Fruit fly (Drosophila melanogaster) whole organism, wandering third instar larva: ENCODE results near the gene side-III.

ENCODE experiments used
- Dfd ChIP-seq: fragments of >200 bp; optimal IDR thresholded peaks from 2 replicates; lab custom pipeline; 2017; ENCODE audit warnings: missing biosample characterization, missing genetic modification characterization
- N ChIP-seq: fragments of >200 bp; optimal IDR thresholded peaks from 2 replicates; lab custom pipeline; 2018; ENCODE audit warnings: missing biosample characterization, missing external identifiers, missing genetic modification characterization

DNA sequence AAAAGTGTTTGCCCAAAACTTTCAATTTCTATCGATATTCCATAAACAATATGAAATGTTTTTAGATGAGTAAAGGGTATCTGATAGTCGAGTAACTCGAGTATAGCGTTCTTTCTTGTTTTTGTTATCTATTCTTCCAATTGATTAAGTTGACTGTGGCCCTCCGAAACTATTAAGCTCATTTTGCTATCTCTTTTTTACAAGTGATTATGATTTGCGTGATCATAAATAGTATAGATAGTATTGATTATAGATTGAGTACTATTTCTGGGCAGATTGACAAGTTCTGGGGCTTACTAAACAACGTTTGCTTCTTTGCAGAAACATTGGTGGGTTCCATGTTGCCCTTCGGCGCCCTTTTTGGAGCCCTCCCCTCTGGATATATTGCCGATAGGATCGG is 122.8 kb downstream of the side-III start:
- TF ChIP-seq N (no peak), Dfd (GFP tag; lab: Kevin White, UChicago) (no peak)
